Worm (Caenorhabditis elegans): ENCODE results near the gene cbd-1.

DNA sequence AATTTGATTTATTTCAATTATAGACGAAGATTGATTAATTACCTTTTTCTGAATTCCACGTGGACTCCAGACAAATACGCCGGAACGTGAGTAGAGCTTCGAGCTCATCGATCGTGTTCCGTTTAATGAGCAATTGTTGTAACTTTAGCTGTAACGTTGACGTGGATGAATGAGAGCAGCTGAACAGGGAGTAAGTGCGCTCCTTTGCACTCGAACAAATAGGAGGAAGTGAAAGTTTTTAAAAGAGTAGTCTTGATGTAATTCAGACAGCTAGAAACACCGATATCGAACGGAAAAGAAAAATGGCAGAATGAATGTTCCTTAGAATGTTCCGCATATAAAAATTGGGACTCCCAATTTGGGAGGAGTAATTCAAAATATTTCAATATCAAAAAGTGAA is 1.1 kb upstream of the cbd-1 start, which contains the start of gene sec-31:
- no peak for TF ChIP-seq lin-39 (tag; optimal IDR thresholded peaks at IDR 0.05)
- TF ChIP-seq egl-27 (tag; optimal IDR thresholded peaks at IDR 0.05), result no peak
- TF ChIP-seq ceh-28 (tag; optimal IDR thresholded peaks at IDR 0.05), result no peak
- TF ChIP-seq nfya-1 (tag; optimal IDR thresholded peaks at IDR 0.05; ENCODE audit: insufficient read depth), result no peak
- TF ChIP-seq nhr-76 (tag; optimal IDR thresholded peaks at IDR 0.05), result no peak
